Worm (Caenorhabditis elegans): Measurements from ENCODE around the gene R11.4.

The R11.4 gene

DNA sequence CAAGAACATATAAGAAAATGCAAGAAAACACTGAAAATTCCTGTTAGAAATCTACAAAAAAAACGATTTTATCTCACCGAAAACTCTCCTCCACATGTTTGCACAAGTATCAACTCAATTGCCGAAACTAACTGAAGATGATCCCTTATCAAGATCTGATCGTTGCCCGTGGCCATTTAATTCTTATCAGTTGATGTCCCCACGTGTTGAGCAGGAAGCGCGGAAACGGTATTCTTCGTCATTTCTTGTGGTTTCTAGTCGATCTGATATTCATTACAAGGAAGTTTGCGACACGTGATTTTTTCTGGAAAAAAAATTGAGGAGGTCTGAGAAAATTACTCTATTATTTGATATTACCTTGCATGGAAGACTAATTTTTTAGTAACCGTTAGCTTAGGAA is 47.0 kb downstream of the R11.4 start, which contains the start of gene F09C8.1 (continued):
- TF ChIP-seq daf-16 (GFP tag; optimal IDR thresholded peaks at IDR 0.05) (no peak), daf-16 (tag; optimal IDR thresholded peaks at IDR 0.05) (peak; percentile 43), ceh-82 (tag; optimal IDR thresholded peaks at IDR 0.05) (no peak), zfp-3 (GFP tag; conservative IDR thresholded peaks at IDR 0.05) (no peak), rbr-2 (tag; optimal IDR thresholded peaks at IDR 0.05) (no peak), vab-7 (GFP tag; IDR thresholded peaks at IDR 0.05) (no peak), F49E8.2 (tag; optimal IDR thresholded peaks at IDR 0.05; ENCODE audit: borderline replicate concordance) (no peak), lin-1 (GFP tag; IDR thresholded peaks at IDR 0.05) (0 out of 2 replicates have a peak, but pooled peaks have one; percentile 34), tra-1 (GFP tag; IDR thresholded peaks at IDR 0.05) (no peak), daf-8 (GFP tag; IDR thresholded peaks at IDR 0.05) (no peak), T26A8.4 (GFP tag; IDR thresholded peaks at IDR 0.05) (no peak), saeg-2 (GFP tag; IDR thresholded peaks at IDR 0.05) (no peak), zip-2 (tag; optimal IDR thresholded peaks at IDR 0.05) (no peak), daf-12 (tag; optimal IDR thresholded peaks at IDR 0.05) (no peak), snpc-1.2 (GFP tag; IDR thresholded peaks at IDR 0.05) (no peak), ZK546.5 (tag; optimal IDR thresholded peaks at IDR 0.05) (no peak), unc-130 (GFP tag; optimal IDR thresholded peaks at IDR 0.05) (no peak), gei-8 (GFP tag; optimal IDR thresholded peaks at IDR 0.05) (no peak), zag-1 (tag; optimal IDR thresholded peaks at IDR 0.05) (no peak), cey-2 (tag; optimal IDR thresholded peaks at IDR 0.05; ENCODE audit: borderline replicate concordance, insufficient read depth) (no peak), ceh-62 (tag; optimal IDR thresholded peaks at IDR 0.05) (no peak), ZK337.2 (GFP tag; IDR thresholded peaks at IDR 0.05) (no peak), dmd-8 (GFP tag; IDR thresholded peaks at IDR 0.05) (no peak)

ce11 chrX:16160924-16161323 is 49.5 kb downstream of the R11.4 start:
- no peak for TF ChIP-seq aha-1 (tag)
- peak; percentile 60 for TF ChIP-seq dmd-6 (GFP tag; IDR thresholded peaks at IDR 0.05)
- peak; percentile 12 for TF ChIP-seq nhr-28 (tag; optimal IDR thresholded peaks at IDR 0.05)
- TF ChIP-seq zfp-3 (GFP tag; conservative IDR thresholded peaks at IDR 0.05), result no peak
- peak in 1 of 2 experiments; percentile 76 for TF ChIP-seq mdl-1 (tag; optimal IDR thresholded peaks at IDR 0.05)
- no peak for TF ChIP-seq mdt-29 (GFP tag; IDR thresholded peaks at IDR 0.05)
- no peak for TF ChIP-seq ceh-82 (tag; optimal IDR thresholded peaks at IDR 0.05)

Data from whole organism, L4 larva.